Fruit fly (Drosophila melanogaster): ENCODE measurements around the gene jus.

- no peak for TF ChIP-seq Hr39 (GFP tag; optimal IDR thresholded peaks at IDR 0.05)
- no peak for TF ChIP-seq acj6 (GFP tag; optimal IDR thresholded peaks at IDR 0.05)
- TF ChIP-seq dac (GFP tag; optimal IDR thresholded peaks at IDR 0.05): no peak
- no peak for TF ChIP-seq net (GFP tag; optimal IDR thresholded peaks at IDR 0.05)
These were observed 63.7 kb downstream of the jus start, which contains the start of the genes dgt6 and Vha100-1 for dm6 chr3R:29130902-29131621.

All from whole organism, prepupa.